Worm (Caenorhabditis elegans): ENCODE measurements around the gene srj-22.

DNA sequence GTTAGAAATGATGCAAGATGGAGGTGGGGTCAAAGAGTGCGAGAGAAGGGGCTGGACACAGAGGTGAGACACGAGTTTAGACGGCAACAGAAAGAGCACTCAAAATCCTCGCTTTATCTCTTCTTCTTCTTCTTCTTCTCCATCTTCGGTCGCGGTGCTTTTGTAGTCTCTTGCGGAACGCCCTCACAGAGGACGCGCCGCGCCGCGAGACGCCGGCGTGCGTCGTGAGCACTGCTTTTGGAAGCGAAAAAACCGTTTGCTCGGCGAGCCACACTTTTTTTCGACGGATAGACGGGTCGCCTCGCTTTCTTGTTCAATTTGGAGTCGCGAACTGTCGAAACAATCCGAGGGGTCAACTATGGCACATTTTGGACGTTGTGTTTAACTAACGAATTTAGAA is 47.4 kb upstream of the srj-22 start, which contains the start of gene D1054.9:
- TF ChIP-seq him-1 (tag; optimal IDR thresholded peaks at IDR 0.05), result no peak
- TF ChIP-seq W03F9.2 (tag; optimal IDR thresholded peaks at IDR 0.05), result no peak
- TF ChIP-seq dao-5 (tag; optimal IDR thresholded peaks at IDR 0.05), result no peak

Measured in whole organism, L4/young adult.